Fruit fly (Drosophila melanogaster) whole organism, prepupa: ENCODE data around the gene pod1.
A peak's percentile ranks its signal among the peaks of the same experiment; 100 is the strongest.

Source experiments
- Blimp-1 ChIP-seq: fragments of 200-800 bp; sonication (Bioruptor generic); optimal IDR thresholded peaks from 3 replicates; lab custom pipeline; 2017; ENCODE audit warnings: missing biosample characterization, missing genetic modification characterization, mild to moderate bottlenecking, moderate library complexity, missing genetic modification reagents
- CG10631 ChIP-seq: fragments of 200-800 bp; sonication (Bioruptor generic); optimal IDR thresholded peaks from 2 replicates; lab custom pipeline; 2016; ENCODE audit warnings: missing biosample characterization, missing genetic modification characterization
- CG10669 ChIP-seq: fragments of 200-800 bp; sonication (Bioruptor generic); optimal IDR thresholded peaks from 3 replicates; lab custom pipeline; 2018; ENCODE audit warnings: missing biosample characterization, mild to moderate bottlenecking, missing genetic modification characterization, moderate library complexity
- CG11762 ChIP-seq: fragments of 200-800 bp; sonication (Bioruptor generic); optimal IDR thresholded peaks from 3 replicates; lab custom pipeline; 2016; ENCODE audit warnings: missing biosample characterization, missing genetic modification characterization; ENCODE audit not compliant: insufficient read depth
- CG11902 ChIP-seq: fragments of 200-800 bp; sonication (Bioruptor generic); optimal IDR thresholded peaks from 3 replicates; lab custom pipeline; 2016; ENCODE audit warnings: missing biosample characterization, missing genetic modification characterization
- CG15336 ChIP-seq: fragments of 200-800 bp; sonication (Bioruptor generic); IDR thresholded peaks from 2 replicates; pipeline ENCODE4 v1.3.6; 2022; ENCODE audit warnings: missing biosample characterization, missing genetic modification characterization
- CG1621 ChIP-seq: fragments of 200-800 bp; sonication (Bioruptor generic); optimal IDR thresholded peaks from 3 replicates; lab custom pipeline; 2018; ENCODE audit warnings: missing biosample characterization, mild to moderate bottlenecking, missing genetic modification characterization
- CG16779 ChIP-seq: fragments of 200-800 bp; sonication (Bioruptor generic); optimal IDR thresholded peaks from 3 replicates; lab custom pipeline; 2017; ENCODE audit warnings: missing biosample characterization, mild to moderate bottlenecking, missing genetic modification characterization
- CG3032 ChIP-seq: fragments of 200-800 bp; optimal IDR thresholded peaks from 2 replicates; lab custom pipeline; 2019; ENCODE audit warnings: missing biosample characterization, mild to moderate bottlenecking, missing genetic modification characterization, moderate library complexity
- CG32006 ChIP-seq: fragments of 200-800 bp; sonication (Bioruptor generic); optimal IDR thresholded peaks from 3 replicates; lab custom pipeline; 2017; ENCODE audit warnings: missing biosample characterization, mild to moderate bottlenecking, missing genetic modification characterization
- CG34406 ChIP-seq: fragments of 200-800 bp; sonication (Bioruptor generic); optimal IDR thresholded peaks from 3 replicates; lab custom pipeline; 2016; ENCODE audit warnings: missing biosample characterization, missing genetic modification characterization
- CG3919 ChIP-seq: fragments of 200-800 bp; sonication (Bioruptor generic); optimal IDR thresholded peaks from 3 replicates; lab custom pipeline; 2016; ENCODE audit warnings: missing biosample characterization, missing genetic modification characterization
- CG4318 ChIP-seq: fragments of 200-800 bp; sonication (Bioruptor generic); optimal IDR thresholded peaks from 3 replicates; lab custom pipeline; 2017; ENCODE audit warnings: missing biosample characterization, mild to moderate bottlenecking, missing genetic modification characterization
- CG6276 ChIP-seq: fragments of 200-800 bp; sonication (Bioruptor generic); optimal IDR thresholded peaks from 2 replicates; lab custom pipeline; 2017; ENCODE audit warnings: missing biosample characterization, mild to moderate bottlenecking, missing genetic modification characterization
- CG6792 ChIP-seq: fragments of 200-800 bp; sonication (Bioruptor generic); optimal IDR thresholded peaks from 3 replicates; lab custom pipeline; 2016; ENCODE audit warnings: missing biosample characterization, missing genetic modification characterization
- CG6808 ChIP-seq: fragments of 200-800 bp; sonication (Bioruptor generic); optimal IDR thresholded peaks from 3 replicates; lab custom pipeline; 2017; ENCODE audit warnings: missing biosample characterization, missing genetic modification characterization, mild to moderate bottlenecking, moderate library complexity, missing genetic modification reagents
- CG6854 ChIP-seq: fragments of 200-800 bp; sonication (Bioruptor generic); optimal IDR thresholded peaks from 2 replicates; lab custom pipeline; 2017; ENCODE audit warnings: missing biosample characterization, mild to moderate bottlenecking, missing genetic modification characterization
- CG8119 ChIP-seq: fragments of 200-800 bp; sonication (Bioruptor generic); IDR thresholded peaks from 3 replicates; pipeline ENCODE4 v1.3.6; 2022; ENCODE audit warnings: missing biosample characterization, missing genetic modification characterization
- CG8319 ChIP-seq: fragments of 200-800 bp; sonication (Bioruptor generic); optimal IDR thresholded peaks from 3 replicates; lab custom pipeline; 2016; ENCODE audit warnings: missing biosample characterization, missing genetic modification characterization
- CG8632 ChIP-seq: fragments of 200-800 bp; sonication (Bioruptor generic); optimal IDR thresholded peaks from 3 replicates; lab custom pipeline; 2016; ENCODE audit warnings: missing biosample characterization, missing genetic modification characterization
- CG9139 ChIP-seq: fragments of 200-800 bp; sonication (Bioruptor generic); optimal IDR thresholded peaks from 3 replicates; lab custom pipeline; 2017; ENCODE audit warnings: missing biosample characterization, mild to moderate bottlenecking, missing genetic modification characterization
- Eip75B ChIP-seq: fragments of 200-800 bp; sonication (Bioruptor generic); optimal IDR thresholded peaks from 3 replicates; lab custom pipeline; 2016; ENCODE audit warnings: missing biosample characterization, missing genetic modification characterization
- Eip78C ChIP-seq: fragments of 200-800 bp; sonication (Bioruptor generic); peaks from one replicate; lab custom pipeline; 2016; ENCODE audit warnings: missing biosample characterization, missing genetic modification characterization
- Eip93F ChIP-seq: fragments of 200-800 bp; sonication (Bioruptor generic); optimal IDR thresholded peaks from 2 replicates; lab custom pipeline; 2016; ENCODE audit warnings: missing biosample characterization, mild to moderate bottlenecking, missing genetic modification characterization
- Ets21C ChIP-seq: fragments of 200-800 bp; sonication (Bioruptor generic); optimal IDR thresholded peaks from 3 replicates; lab custom pipeline; 2016; ENCODE audit warnings: missing biosample characterization, missing genetic modification characterization
- Ets96B ChIP-seq: fragments of 200-800 bp; optimal IDR thresholded peaks from 2 replicates; lab custom pipeline; 2019; ENCODE audit warnings: missing biosample characterization, mild to moderate bottlenecking, missing genetic modification characterization, moderate library complexity
- Gug ChIP-seq: fragments of 200-800 bp; sonication (Bioruptor generic); IDR thresholded peaks from 2 replicates; pipeline ENCODE4 v1.3.6; 2022; ENCODE audit warnings: missing biosample characterization, missing genetic modification characterization
- Hr38 ChIP-seq: sonication (Bioruptor generic); optimal IDR thresholded peaks from 2 replicates; lab custom pipeline; 2016; ENCODE audit warnings: missing biosample characterization, missing genetic modification characterization
- Hr39 ChIP-seq: fragments of 200-800 bp; sonication (Bioruptor generic); optimal IDR thresholded peaks from 2 replicates; lab custom pipeline; 2016; ENCODE audit warnings: missing biosample characterization, missing genetic modification characterization
- Hr4 ChIP-seq: fragments of 200-800 bp; sonication (Bioruptor generic); optimal IDR thresholded peaks from 3 replicates; lab custom pipeline; 2016; ENCODE audit warnings: missing biosample characterization, missing genetic modification characterization
- Lpt ChIP-seq: fragments of 200-800 bp; sonication (Bioruptor generic); optimal IDR thresholded peaks from 3 replicates; lab custom pipeline; 2016; ENCODE audit warnings: missing biosample characterization, missing genetic modification characterization
- OdsH ChIP-seq: fragments of 200-800 bp; sonication (Bioruptor generic); optimal IDR thresholded peaks from 3 replicates; lab custom pipeline; 2016; ENCODE audit warnings: missing biosample characterization, missing genetic modification characterization
- Smox ChIP-seq: fragments of 200-800 bp; sonication (Bioruptor generic); optimal IDR thresholded peaks from 3 replicates; lab custom pipeline; 2016; ENCODE audit warnings: missing biosample characterization, missing genetic modification characterization
- Sox102F ChIP-seq: fragments of 200-800 bp; sonication (Bioruptor generic); optimal IDR thresholded peaks from 2 replicates; lab custom pipeline; 2016; ENCODE audit warnings: missing biosample characterization, mild to moderate bottlenecking, missing genetic modification characterization
- Sox15 ChIP-seq: fragments of 200-800 bp; sonication (Bioruptor generic); optimal IDR thresholded peaks from 3 replicates; lab custom pipeline; 2016; ENCODE audit warnings: missing biosample characterization, missing genetic modification characterization
- achi ChIP-seq: fragments of 200-800 bp; sonication (Bioruptor generic); optimal IDR thresholded peaks from 3 replicates; lab custom pipeline; 2016; ENCODE audit warnings: missing biosample characterization, missing genetic modification characterization
- cyc ChIP-seq: fragments of 200-800 bp; sonication (Bioruptor generic); optimal IDR thresholded peaks from 3 replicates; lab custom pipeline; 2016; ENCODE audit warnings: missing biosample characterization, missing genetic modification characterization
- dac ChIP-seq: fragments of 200-800 bp; sonication (Bioruptor generic); optimal IDR thresholded peaks from 2 replicates; lab custom pipeline; 2017; ENCODE audit warnings: missing biosample characterization, mild to moderate bottlenecking, missing genetic modification characterization
- eg ChIP-seq: fragments of 200-800 bp; sonication (Bioruptor generic); IDR thresholded peaks from 3 replicates; pipeline ENCODE4 v1.3.6; 2022; ENCODE audit warnings: missing biosample characterization, missing genetic modification characterization
- esn ChIP-seq: fragments of 200-800 bp; sonication (Bioruptor generic); optimal IDR thresholded peaks from 2 replicates; lab custom pipeline; 2016; ENCODE audit warnings: missing biosample characterization, mild to moderate bottlenecking, missing genetic modification characterization, moderate library complexity
- fd59A ChIP-seq: fragments of 200-800 bp; sonication (Bioruptor generic); optimal IDR thresholded peaks from 2 replicates; lab custom pipeline; 2017; ENCODE audit warnings: missing biosample characterization, mild to moderate bottlenecking, missing genetic modification characterization, missing genetic modification reagents
- fd85E ChIP-seq: fragments of 200-800 bp; sonication (Bioruptor generic); optimal IDR thresholded peaks from 3 replicates; lab custom pipeline; 2016; ENCODE audit warnings: missing biosample characterization, missing genetic modification characterization
- fkh ChIP-seq: fragments of 200-800 bp; sonication (Bioruptor generic); optimal IDR thresholded peaks from 3 replicates; lab custom pipeline; 2017; ENCODE audit warnings: missing biosample characterization, mild to moderate bottlenecking, missing genetic modification characterization, moderate library complexity
- pdm3 ChIP-seq: fragments of 200-800 bp; sonication (Bioruptor generic); optimal IDR thresholded peaks from 3 replicates; lab custom pipeline; 2016; ENCODE audit warnings: missing biosample characterization, missing genetic modification characterization
- spab ChIP-seq: fragments of 200-800 bp; sonication (Bioruptor generic); optimal IDR thresholded peaks from 2 replicates; lab custom pipeline; 2017; ENCODE audit warnings: missing biosample characterization, mild to moderate bottlenecking, missing genetic modification characterization, missing genetic modification reagents
- svp ChIP-seq: fragments of 200-800 bp; sonication (Bioruptor generic); peaks from one replicate; lab custom pipeline; 2016; ENCODE audit warnings: missing biosample characterization, missing genetic modification characterization
- topi ChIP-seq: fragments of 200-800 bp; sonication (Bioruptor generic); optimal IDR thresholded peaks from 3 replicates; lab custom pipeline; 2016; ENCODE audit warnings: missing biosample characterization, missing genetic modification characterization

The pod1 gene

DNA sequence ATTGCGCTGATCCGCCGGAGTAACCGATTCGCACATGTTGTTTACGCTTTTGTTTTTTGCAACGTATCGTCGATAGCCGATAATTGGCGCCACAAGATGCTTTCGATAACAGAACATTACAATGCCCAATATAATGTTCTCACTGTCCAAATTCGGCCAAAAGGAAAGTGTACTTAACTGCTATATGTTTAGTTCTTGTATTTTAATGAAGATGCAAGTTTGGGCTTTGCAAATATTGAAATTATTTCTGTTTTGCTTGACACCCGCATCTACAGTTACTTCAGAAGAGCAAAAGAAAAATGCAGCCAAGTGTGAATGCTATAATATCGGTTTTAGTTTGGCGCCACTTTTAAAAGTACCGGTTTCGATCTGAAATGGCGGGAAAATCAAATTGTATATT lies 49.1 kb downstream of the pod1 start (continued):
- peak; percentile 82 for TF ChIP-seq CG6276 (GFP tag; lab: Kevin White, UChicago)
- TF ChIP-seq CG8119 (GFP tag; lab: Robert Waterston, UW): peak; percentile 87
- peak; percentile 92 for TF ChIP-seq Smox (GFP tag; lab: Kevin White, UChicago)
- peak; percentile 92 for TF ChIP-seq Ets96B (tag; lab: Kevin White, UChicago)
- TF ChIP-seq topi (GFP tag; lab: Kevin White, UChicago): peak; percentile 95
- peak; percentile 96 for TF ChIP-seq cyc (GFP tag; lab: Kevin White, UChicago)
- TF ChIP-seq CG10631: peak; percentile 90
- peak; percentile 93 for TF ChIP-seq Ets21C (GFP tag; lab: Kevin White, UChicago)
- peak; percentile 83 for TF ChIP-seq CG11762 (GFP tag; lab: Kevin White, UChicago)
- peak; percentile 92 for TF ChIP-seq dac (GFP tag; lab: Kevin White, UChicago)
- peak; percentile 90 for TF ChIP-seq CG11902 (GFP tag; lab: Kevin White, UChicago)
- TF ChIP-seq CG6792 (GFP tag; lab: Kevin White, UChicago): peak; percentile 88
- no peak for TF ChIP-seq Hr38 (GFP tag; lab: Kevin White, UChicago)
- TF ChIP-seq CG16779 (tag; lab: Kevin White, UChicago): peak; percentile 72
- TF ChIP-seq eg (GFP tag; lab: Robert Waterston, UW): peak; percentile 92
- peak; percentile 83 for TF ChIP-seq CG8632 (GFP tag; lab: Kevin White, UChicago)
- TF ChIP-seq CG4318 (GFP tag; lab: Kevin White, UChicago): peak; percentile 85
- TF ChIP-seq CG6854 (GFP tag; lab: Kevin White, UChicago): peak; percentile 78
- peak; percentile 95 for TF ChIP-seq CG1621 (tag; lab: Kevin White, UChicago)
- TF ChIP-seq fd85E: peak; percentile 49
- peak; percentile 91 for TF ChIP-seq OdsH (GFP tag; lab: Kevin White, UChicago)
- peak; percentile 93 for TF ChIP-seq CG3919
- TF ChIP-seq Hr4 (GFP tag; lab: Kevin White, UChicago): peak; percentile 91
- peak; percentile 94 for TF ChIP-seq Hr39 (GFP tag; lab: Kevin White, UChicago)
- TF ChIP-seq, all 60 proteins: peak for 59

DNA sequence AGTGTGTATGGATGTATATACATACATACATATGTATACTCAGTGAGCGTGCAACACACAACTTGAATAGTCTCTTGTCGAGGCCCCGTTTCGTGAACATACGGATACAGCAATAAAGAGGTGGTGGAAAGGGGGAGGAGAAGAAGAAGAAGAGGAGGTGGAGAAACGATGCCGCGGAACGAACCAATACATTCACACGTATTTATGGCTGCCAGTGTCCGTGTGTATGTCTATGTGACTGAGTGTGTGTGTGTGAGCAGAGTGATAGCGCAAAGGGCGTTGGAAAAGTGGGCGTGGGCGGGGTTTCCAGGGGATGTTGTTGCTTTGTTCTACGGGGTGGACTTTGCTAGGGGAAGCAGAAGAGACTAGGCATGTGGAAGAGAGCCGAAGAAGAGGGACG lies 49.9 kb downstream of the pod1 start:
- TF ChIP-seq OdsH (GFP tag; lab: Kevin White, UChicago) (no peak), Sox15 (no peak), CG6792 (GFP tag; lab: Kevin White, UChicago) (no peak), svp (peak; percentile 38), fkh (GFP tag; lab: Kevin White, UChicago) (peak; percentile 43), pdm3 (GFP tag; lab: Kevin White, UChicago) (no peak), achi (no peak), CG8319 (GFP tag; lab: Kevin White, UChicago) (no peak), Blimp-1 (GFP tag; lab: Kevin White, UChicago) (no peak), eg (GFP tag; lab: Robert Waterston, UW) (0 out of 3 replicates have a peak, but pooled peaks have one; percentile 17), CG6854 (GFP tag; lab: Kevin White, UChicago) (peak; percentile 11), esn (GFP tag; lab: Kevin White, UChicago) (no peak), Lpt (no peak), Ets96B (tag; lab: Kevin White, UChicago) (no peak), topi (GFP tag; lab: Kevin White, UChicago) (no peak), spab (GFP tag; lab: Kevin White, UChicago) (no peak), Eip78C (peak; percentile 69), fd59A (GFP tag; lab: Kevin White, UChicago) (no peak), CG32006 (GFP tag; lab: Kevin White, UChicago) (no peak), CG3919 (no peak), Gug (peak; percentile 31; the same call in 1 of the 2 replicates), Sox102F (peak; percentile 6), Eip75B (GFP tag; lab: Kevin White, UChicago) (no peak), CG11902 (GFP tag; lab: Kevin White, UChicago) (no peak), CG4318 (GFP tag; lab: Kevin White, UChicago) (no peak), Smox (GFP tag; lab: Kevin White, UChicago) (no peak), CG34406 (GFP tag; lab: Kevin White, UChicago) (no peak), CG6808 (GFP tag; lab: Kevin White, UChicago) (peak; percentile 54), CG6276 (GFP tag; lab: Kevin White, UChicago) (peak; percentile 20), dac (GFP tag; lab: Kevin White, UChicago) (no peak), cyc (GFP tag; lab: Kevin White, UChicago) (no peak), Hr38 (GFP tag; lab: Kevin White, UChicago) (no peak), Hr39 (GFP tag; lab: Kevin White, UChicago) (no peak), CG11762 (GFP tag; lab: Kevin White, UChicago) (no peak), CG9139 (peak; percentile 38), CG10669 (GFP tag; lab: Kevin White, UChicago) (no peak), CG15336 (peak; percentile 30; the same call in 1 of the 2 replicates), CG3032 (no peak), fd85E (no peak), Eip93F (no peak)
